Fruit fly (Drosophila melanogaster): ENCODE data around the gene Pvf3.

- TF ChIP-seq tj (GFP tag; optimal IDR thresholded peaks at IDR 0.05) (no peak), CG5204 (GFP tag; optimal IDR thresholded peaks at IDR 0.05) (no peak), Clk (GFP tag; optimal IDR thresholded peaks at IDR 0.05) (no peak), CG12768 (GFP tag; optimal IDR thresholded peaks at IDR 0.05) (no peak), pad (GFP tag; optimal IDR thresholded peaks at IDR 0.05) (no peak), CG14711 (tag; optimal IDR thresholded peaks at IDR 0.05) (no peak), CG11617 (GFP tag; optimal IDR thresholded peaks at IDR 0.05) (no peak), Crg-1 (GFP tag; optimal IDR thresholded peaks at IDR 0.05) (no peak), cnc (optimal IDR thresholded peaks at IDR 0.05) (no peak), CG7101 (tag; optimal IDR thresholded peaks at IDR 0.05) (no peak), ovo (GFP tag; optimal IDR thresholded peaks at IDR 0.05) (no peak)
Measured at dm6 chr2L:7145881-7146280, 11.6 kb downstream of the Pvf3 start.
